Fruit fly (Drosophila melanogaster): ENCODE results near the gene CG14650.

The CG14650 gene

DNA sequence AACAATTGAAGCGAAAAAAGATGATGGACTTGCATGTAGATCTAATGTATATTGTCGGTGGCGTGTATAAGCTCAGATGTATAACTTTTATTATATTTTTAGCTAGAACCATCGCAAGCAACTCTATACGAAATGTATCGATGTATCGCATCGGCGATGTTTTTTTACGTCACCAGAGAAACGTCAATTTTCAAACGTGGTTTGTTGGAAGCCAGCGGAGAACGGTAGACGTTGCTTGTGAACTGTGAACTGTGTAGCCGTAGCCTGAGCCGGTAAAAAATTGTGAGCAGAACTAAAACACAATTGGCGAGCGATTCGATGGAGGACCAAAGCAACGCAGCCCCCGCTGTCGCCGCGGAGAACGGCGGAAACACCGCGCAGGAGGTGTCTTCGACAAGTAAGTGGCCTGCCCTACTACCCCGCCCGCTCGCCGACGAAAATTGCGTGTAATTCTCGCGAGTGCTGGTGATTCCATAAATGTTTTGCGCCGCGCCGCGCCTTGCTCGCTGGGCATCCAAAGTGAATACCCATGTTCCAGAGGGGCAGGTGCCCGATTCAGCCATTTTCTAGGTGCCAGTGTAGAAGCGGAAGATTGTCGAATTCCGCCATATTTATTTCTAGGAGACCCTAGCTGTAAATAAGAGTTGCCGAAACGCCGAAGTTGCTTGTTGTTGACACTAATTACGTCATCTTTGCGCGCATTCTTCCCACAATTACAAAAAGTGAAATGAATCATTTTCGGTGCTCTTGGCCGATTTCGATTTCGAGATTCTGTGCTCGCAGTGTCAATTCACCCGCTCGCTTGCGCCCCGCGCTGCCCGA is 34.1 kb upstream of the CG14650 start, which contains the start of gene lost (continued):
- TF ChIP-seq CG11294 (GFP tag; IDR thresholded peaks at IDR 0.05) (no peak), CG1621 (tag; optimal IDR thresholded peaks at IDR 0.05) (peak; percentile 27), Sox14 (GFP tag; optimal IDR thresholded peaks at IDR 0.05) (no peak), CG11902 (GFP tag; optimal IDR thresholded peaks at IDR 0.05) (no peak), Blimp-1 (GFP tag; optimal IDR thresholded peaks at IDR 0.05) (no peak), CG3032 (tag; optimal IDR thresholded peaks at IDR 0.05) (no peak), Sox102F (GFP tag; optimal IDR thresholded peaks at IDR 0.05) (no peak), CG10631 (GFP tag; optimal IDR thresholded peaks at IDR 0.05) (peak; percentile 21), dac (GFP tag; optimal IDR thresholded peaks at IDR 0.05) (no peak), salr (GFP tag; optimal IDR thresholded peaks at IDR 0.05) (no peak), svp (GFP tag) (peak; percentile 92), ss (GFP tag; optimal IDR thresholded peaks at IDR 0.05) (no peak), CG11762 (GFP tag; optimal IDR thresholded peaks at IDR 0.05; ENCODE audit: insufficient read depth) (no peak), Lpt (GFP tag; optimal IDR thresholded peaks at IDR 0.05) (no peak), cyc (GFP tag; optimal IDR thresholded peaks at IDR 0.05) (no peak), Gug (GFP tag; IDR thresholded peaks at IDR 0.05) (no peak)

DNA sequence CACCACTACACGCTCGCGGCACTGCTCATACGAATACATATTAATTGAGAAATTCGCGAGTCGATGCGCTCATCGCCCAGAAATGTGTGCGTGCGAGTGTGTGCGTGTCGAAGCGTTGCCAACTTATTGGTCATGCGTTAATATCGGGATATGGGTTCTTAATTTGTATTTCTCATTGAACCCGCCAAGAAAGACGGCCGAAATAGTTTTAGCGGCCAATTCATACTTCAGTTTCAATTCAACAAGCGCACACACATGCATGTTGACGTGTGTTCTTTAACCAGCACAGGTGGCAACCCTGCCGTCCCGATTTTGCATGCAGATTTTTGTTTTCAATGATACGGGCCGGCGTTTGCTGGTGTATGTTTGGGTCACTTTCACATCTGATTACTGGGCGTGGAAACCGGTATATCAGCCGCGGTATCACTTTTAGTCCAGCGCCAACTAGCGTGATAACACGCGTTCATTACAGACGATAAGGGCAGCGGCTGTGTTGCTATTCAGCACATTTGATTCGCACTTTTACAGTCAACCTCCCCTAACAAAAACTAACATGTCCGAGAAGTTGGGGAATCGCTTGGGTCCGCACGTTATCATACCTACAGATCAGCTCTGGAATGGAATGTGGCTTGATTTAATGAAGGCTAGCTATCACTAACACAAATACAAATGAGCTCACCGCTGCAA is 33.3 kb upstream of the CG14650 start:
- peak; percentile 65 for TF ChIP-seq CG6163 (GFP tag; IDR thresholded peaks at IDR 0.05)
- peak; percentile 49 for TF ChIP-seq topi (GFP tag; optimal IDR thresholded peaks at IDR 0.05)
- peak; percentile 29 to 36 for TF ChIP-seq ss (GFP tag; optimal IDR thresholded peaks at IDR 0.05)
- peak; percentile 1 to 43 for TF ChIP-seq salr (GFP tag; optimal IDR thresholded peaks at IDR 0.05)
- TF ChIP-seq Eip93F (GFP tag; optimal IDR thresholded peaks at IDR 0.05): peak; percentile 19
- TF ChIP-seq Hr38 (GFP tag; optimal IDR thresholded peaks at IDR 0.05): no peak
- TF ChIP-seq fd85E (GFP tag; optimal IDR thresholded peaks at IDR 0.05): no peak
- TF ChIP-seq CG11762 (GFP tag; optimal IDR thresholded peaks at IDR 0.05; ENCODE audit: insufficient read depth): peak; percentile 25
- no peak for TF ChIP-seq dac (GFP tag; optimal IDR thresholded peaks at IDR 0.05)
- TF ChIP-seq CG8119 (GFP tag; IDR thresholded peaks at IDR 0.05): no peak
- no peak for TF ChIP-seq fkh (GFP tag; optimal IDR thresholded peaks at IDR 0.05)
- peak; percentile 50 for TF ChIP-seq CG32006 (GFP tag; optimal IDR thresholded peaks at IDR 0.05)
- TF ChIP-seq cyc (GFP tag; optimal IDR thresholded peaks at IDR 0.05): peak; percentile 43
- TF ChIP-seq CG9139 (GFP tag; optimal IDR thresholded peaks at IDR 0.05): no peak
- peak; percentile 38 for TF ChIP-seq achi (GFP tag; optimal IDR thresholded peaks at IDR 0.05)
- TF ChIP-seq Sox15 (GFP tag; optimal IDR thresholded peaks at IDR 0.05): no peak
- peak; percentile 26 for TF ChIP-seq CG6276 (GFP tag; optimal IDR thresholded peaks at IDR 0.05)
- peak; percentile 32 for TF ChIP-seq dsx (GFP tag; optimal IDR thresholded peaks at IDR 0.05; ENCODE audit: poor library complexity, severe bottlenecking)
- no peak for TF ChIP-seq Hr39 (GFP tag; optimal IDR thresholded peaks at IDR 0.05)
- peak; percentile 45 for TF ChIP-seq Hr4 (GFP tag; optimal IDR thresholded peaks at IDR 0.05)
- no peak for TF ChIP-seq CG8319 (GFP tag; optimal IDR thresholded peaks at IDR 0.05)
- TF ChIP-seq CG15336 (GFP tag; IDR thresholded peaks at IDR 0.05): peak; percentile 45
- TF ChIP-seq svp (GFP tag): peak; percentile 92
- peak; percentile 51 for TF ChIP-seq CG3919 (GFP tag; optimal IDR thresholded peaks at IDR 0.05)
- peak; percentile 2 for TF ChIP-seq CG6854 (GFP tag; optimal IDR thresholded peaks at IDR 0.05)
- TF ChIP-seq CG6792 (GFP tag; optimal IDR thresholded peaks at IDR 0.05): peak; percentile 49
- peak; percentile 45 for TF ChIP-seq Ets21C (GFP tag; optimal IDR thresholded peaks at IDR 0.05)
- peak; percentile 40 for TF ChIP-seq acj6 (GFP tag; optimal IDR thresholded peaks at IDR 0.05)
- TF ChIP-seq pdm3 (GFP tag; optimal IDR thresholded peaks at IDR 0.05): peak; percentile 59
- TF ChIP-seq CG16779 (tag; optimal IDR thresholded peaks at IDR 0.05): no peak
- peak; percentile 86 for TF ChIP-seq Eip78C (GFP tag)
- peak; percentile 9 for TF ChIP-seq CG11902 (GFP tag; optimal IDR thresholded peaks at IDR 0.05)
- TF ChIP-seq Sox102F (GFP tag; optimal IDR thresholded peaks at IDR 0.05): no peak
- TF ChIP-seq Eip75B (GFP tag; optimal IDR thresholded peaks at IDR 0.05): peak; percentile 57
- TF ChIP-seq Gug (GFP tag; IDR thresholded peaks at IDR 0.05): no peak
- no peak for TF ChIP-seq CG1621 (tag; optimal IDR thresholded peaks at IDR 0.05)
- no peak for TF ChIP-seq Met (GFP tag; optimal IDR thresholded peaks at IDR 0.05)
- TF ChIP-seq CG4318 (GFP tag; optimal IDR thresholded peaks at IDR 0.05): no peak
- TF ChIP-seq Sox14 (GFP tag; optimal IDR thresholded peaks at IDR 0.05): peak; percentile 29
- no peak for TF ChIP-seq CG8632 (GFP tag; optimal IDR thresholded peaks at IDR 0.05)
- peak; percentile 0 for TF ChIP-seq Ets96B (tag; optimal IDR thresholded peaks at IDR 0.05)
